Comparison of ENCODE assay signal across 1 worm cellular context in genomic region chrV:15505068-15505467, ce11.
A peak's percentile ranks its signal among the peaks of the same experiment; 100 is the strongest.
TF ChIP-seq lines count a peak whose summit lies in the region.

No protein-coding gene starts in this region.

TF ChIP-seq in whole organism, young adult, 124 proteins besides CTCF, POLR2A, EP300 and RAD21 (continued from another document):
- TF ChIP-seq ZK185.1 (tag; optimal IDR thresholded peaks at IDR 0.05; lab: Kevin White, UChicago; ENCODE audit: poor library complexity, severe bottlenecking) (peak; percentile 24), unc-130 (GFP tag; optimal IDR thresholded peaks at IDR 0.05; lab: Kevin White, UChicago) (no peak), ccch-3 (GFP tag; optimal IDR thresholded peaks at IDR 0.05; lab: Kevin White, UChicago) (no peak), snpc-1.1 (tag; optimal IDR thresholded peaks at IDR 0.05; lab: Kevin White, UChicago; ENCODE audit: insufficient read depth) (no peak), Y53G8AR.9 (GFP tag; conservative IDR thresholded peaks at IDR 0.05; lab: Robert Waterston, UW) (no peak), B0035.1 (tag; optimal IDR thresholded peaks at IDR 0.05; lab: Kevin White, UChicago) (no peak), repo-1 (tag; optimal IDR thresholded peaks at IDR 0.05; lab: Kevin White, UChicago) (no peak), let-526 (GFP tag; IDR thresholded peaks at IDR 0.05; lab: Robert Waterston, UW) (no peak), F22D6.2 (tag; optimal IDR thresholded peaks at IDR 0.05; lab: Kevin White, UChicago) (no peak), lag-1 (GFP tag; IDR thresholded peaks at IDR 0.05; lab: Robert Waterston, UW) (no peak), fkh-3 (tag; optimal IDR thresholded peaks at IDR 0.05; lab: Kevin White, UChicago) (no peak), mxl-1 (tag; optimal IDR thresholded peaks at IDR 0.05; lab: Kevin White, UChicago) (no peak), athp-1 (tag; optimal IDR thresholded peaks at IDR 0.05; lab: Kevin White, UChicago) (peak; percentile 52), nhr-80 (tag; optimal IDR thresholded peaks at IDR 0.05; lab: Kevin White, UChicago) (peak; percentile 24), F52B5.7 (tag; optimal IDR thresholded peaks at IDR 0.05; lab: Kevin White, UChicago) (peak; percentile 53), Y67H2A.10 (GFP tag; conservative IDR thresholded peaks at IDR 0.05; lab: Robert Waterston, UW) (no peak), ceh-100 (GFP tag; IDR thresholded peaks at IDR 0.05; lab: Robert Waterston, UW) (no peak)
